Fruit fly (Drosophila melanogaster): ENCODE measurements around the gene Btk.

Btk gene

dm6 chr2L:8239712-8240245 lies 61.1 kb downstream of the Btk start, which contains the start of gene Pvr (continued):
- TF ChIP-seq CG30431 (GFP tag; optimal IDR thresholded peaks at IDR 0.05) (no peak), CG10565 (GFP tag; optimal IDR thresholded peaks at IDR 0.05) (no peak), Xbp1 (GFP tag; optimal IDR thresholded peaks at IDR 0.05) (peak; percentile 23), CG14441 (GFP tag; IDR thresholded peaks at IDR 0.05) (no peak), sc (optimal IDR thresholded peaks at IDR 0.05) (no peak), sc (GFP tag; optimal IDR thresholded peaks at IDR 0.05) (no peak), E2f2 (GFP tag; IDR thresholded peaks at IDR 0.05) (peak; percentile 72), CG18476 (GFP tag; optimal IDR thresholded peaks at IDR 0.05) (peak; percentile 36), Max (GFP tag; optimal IDR thresholded peaks at IDR 0.05) (peak; percentile 4), Sox100B (GFP tag; optimal IDR thresholded peaks at IDR 0.05) (no peak), sob (GFP tag; IDR thresholded peaks at IDR 0.05) (0 out of 2 replicates have a peak, but pooled peaks have one; percentile 14), Bgb (GFP tag; IDR thresholded peaks at IDR 0.05; ENCODE audit: partially characterized antibody) (peak; percentile 97), pb (GFP tag; optimal IDR thresholded peaks at IDR 0.05) (no peak), CG17385 (GFP tag; optimal IDR thresholded peaks at IDR 0.05) (peak; percentile 11), cwo (GFP tag; optimal IDR thresholded peaks at IDR 0.05) (no peak), toy (GFP tag; IDR thresholded peaks at IDR 0.05) (no peak), CG16813 (GFP tag; IDR thresholded peaks at IDR 0.05; ENCODE audit: partially characterized antibody) (peak; percentile 90), Dref (GFP tag; IDR thresholded peaks at IDR 0.05) (peak; percentile 83), CG6175 (GFP tag; IDR thresholded peaks at IDR 0.05) (no peak), CG18011 (GFP tag; optimal IDR thresholded peaks at IDR 0.05) (no peak), ash1 (GFP tag; optimal IDR thresholded peaks at IDR 0.05) (no peak), CG7786 (GFP tag; optimal IDR thresholded peaks at IDR 0.05) (no peak), pzg (GFP tag; optimal IDR thresholded peaks at IDR 0.05) (peak; percentile 70), zen2 (GFP tag; IDR thresholded peaks at IDR 0.05; ENCODE audit: partially characterized antibody) (peak; percentile 95), Side (GFP tag; optimal IDR thresholded peaks at IDR 0.05) (no peak), CG33557 (GFP tag; optimal IDR thresholded peaks at IDR 0.05) (peak; percentile 6), bcd (GFP tag; optimal IDR thresholded peaks at IDR 0.05) (peak; percentile 1), CG6791 (GFP tag; IDR thresholded peaks at IDR 0.05; ENCODE audit: partially characterized antibody) (peak; percentile 95), Oli (tag; optimal IDR thresholded peaks at IDR 0.05) (no peak), exex (tag; optimal IDR thresholded peaks at IDR 0.05) (no peak), lola (GFP tag; optimal IDR thresholded peaks at IDR 0.05) (peak in 1 of 3 experiments; percentile 22), Ets97D (GFP tag; optimal IDR thresholded peaks at IDR 0.05) (peak; percentile 71), ato (GFP tag; IDR thresholded peaks at IDR 0.05; ENCODE audit: partially characterized antibody) (peak; percentile 91), twi (tag; optimal IDR thresholded peaks at IDR 0.05) (no peak), scrt (GFP tag; optimal IDR thresholded peaks at IDR 0.05) (no peak), hkb (optimal IDR thresholded peaks at IDR 0.05) (peak; percentile 77), hkb (GFP tag; IDR thresholded peaks at IDR 0.05) (no peak), sna (GFP tag; IDR thresholded peaks at IDR 0.05; ENCODE audit: partially characterized antibody) (peak; percentile 96), CG18619 (GFP tag; optimal IDR thresholded peaks at IDR 0.05) (no peak), Abd-B (GFP tag; optimal IDR thresholded peaks at IDR 0.05) (peak; percentile 10), BtbVII (GFP tag; optimal IDR thresholded peaks at IDR 0.05) (peak; percentile 18), unc-4 (GFP tag; IDR thresholded peaks at IDR 0.05; ENCODE audit: partially characterized antibody) (peak; percentile 94), pnt (GFP tag; optimal IDR thresholded peaks at IDR 0.05) (no peak), CG3847 (GFP tag; IDR thresholded peaks at IDR 0.05) (peak; percentile 53), CG13775 (GFP tag; optimal IDR thresholded peaks at IDR 0.05) (peak; percentile 17), dan (GFP tag; IDR thresholded peaks at IDR 0.05) (no peak), CG15601 (tag; optimal IDR thresholded peaks at IDR 0.05) (peak; percentile 80), B-H1 (GFP tag; IDR thresholded peaks at IDR 0.05) (no peak), Pdp1 (GFP tag; optimal IDR thresholded peaks at IDR 0.05) (no peak), Hand (GFP tag; optimal IDR thresholded peaks at IDR 0.05) (no peak)

Measured in whole organism, embryonic.